Fruit fly (Drosophila melanogaster): ENCODE data around the gene Eig71Ei.

Gene Eig71Ei

dm6 chr3L:15697916-15698315 is 38.4 kb downstream of the Eig71Ei start:
- TF ChIP-seq h (optimal IDR thresholded peaks at IDR 0.05) (no peak), ttk (optimal IDR thresholded peaks at IDR 0.05) (no peak), insv (optimal IDR thresholded peaks at IDR 0.05) (no peak), Sin3A (optimal IDR thresholded peaks at IDR 0.05) (no peak), Myc (optimal IDR thresholded peaks at IDR 0.05) (no peak), psq (optimal IDR thresholded peaks at IDR 0.05) (no peak)

- TF ChIP-seq Myc (optimal IDR thresholded peaks at IDR 0.05), result no peak
- no peak for TF ChIP-seq insv (optimal IDR thresholded peaks at IDR 0.05)
- TF ChIP-seq Sin3A (optimal IDR thresholded peaks at IDR 0.05), result no peak
- TF ChIP-seq psq (optimal IDR thresholded peaks at IDR 0.05), result no peak
- TF ChIP-seq ttk (optimal IDR thresholded peaks at IDR 0.05), result no peak
- TF ChIP-seq h (optimal IDR thresholded peaks at IDR 0.05), result no peak
Observed at dm6 chr3L:15699626-15700337, 40.3 kb downstream of the Eig71Ei start, which contains the start of gene comm2. TSS of gene comm2 (minus strand) at chr3L:15699850.

- no peak for TF ChIP-seq psq (optimal IDR thresholded peaks at IDR 0.05)
- no peak for TF ChIP-seq Sin3A (optimal IDR thresholded peaks at IDR 0.05)
- TF ChIP-seq Myc (optimal IDR thresholded peaks at IDR 0.05), result no peak
- TF ChIP-seq ttk (optimal IDR thresholded peaks at IDR 0.05), result no peak
- TF ChIP-seq h (optimal IDR thresholded peaks at IDR 0.05), result no peak
- no peak for TF ChIP-seq insv (optimal IDR thresholded peaks at IDR 0.05)
Observed at dm6 chr3L:15700338-15700966, 40.9 kb downstream of the Eig71Ei start.

dm6 chr3L:15702191-15702590 is 42.7 kb downstream of the Eig71Ei start:
- TF ChIP-seq h (optimal IDR thresholded peaks at IDR 0.05) (no peak), psq (optimal IDR thresholded peaks at IDR 0.05) (no peak), Myc (optimal IDR thresholded peaks at IDR 0.05) (no peak), insv (optimal IDR thresholded peaks at IDR 0.05) (no peak), ttk (optimal IDR thresholded peaks at IDR 0.05) (no peak), Sin3A (optimal IDR thresholded peaks at IDR 0.05) (no peak)

DNA sequence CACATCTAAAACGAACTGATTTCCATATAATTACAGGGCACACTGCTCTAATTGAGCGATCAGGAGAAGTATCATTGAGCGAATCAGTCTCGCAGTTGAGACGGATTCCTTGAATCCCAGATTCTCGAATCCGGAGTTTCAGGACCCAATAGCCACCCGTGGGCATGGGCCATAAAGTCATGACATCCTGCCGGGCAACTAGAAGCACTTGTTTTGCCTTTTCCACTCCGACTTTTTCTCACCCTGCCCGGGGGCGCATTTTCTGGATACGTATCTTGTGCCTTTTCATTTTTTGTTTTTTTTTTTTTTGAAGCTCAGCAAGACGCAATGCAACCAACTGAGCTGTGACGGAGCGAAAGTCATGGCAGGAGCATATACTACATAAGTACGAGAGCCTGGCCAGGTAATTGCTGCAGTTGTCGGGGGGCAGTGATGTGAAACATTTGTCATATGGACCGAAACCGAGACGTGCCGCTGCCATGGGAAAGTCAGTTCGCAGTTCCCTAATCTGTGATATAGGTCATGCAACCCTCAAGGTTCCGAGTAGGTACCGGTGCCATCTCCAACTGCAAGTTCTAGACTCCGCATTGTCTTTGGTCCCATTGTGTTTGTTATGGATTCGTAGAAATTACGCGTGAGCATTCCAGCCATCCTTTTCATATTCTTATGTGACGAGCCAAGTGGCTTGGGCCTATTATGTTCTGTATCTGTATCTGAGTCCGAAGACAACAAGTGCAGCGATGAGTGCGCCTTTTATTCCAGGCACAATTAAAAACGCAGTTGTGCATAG is 44.0 kb downstream of the Eig71Ei start:
- TF ChIP-seq ttk (optimal IDR thresholded peaks at IDR 0.05) (no peak), insv (optimal IDR thresholded peaks at IDR 0.05) (no peak), Myc (optimal IDR thresholded peaks at IDR 0.05) (no peak), h (optimal IDR thresholded peaks at IDR 0.05) (no peak), Sin3A (optimal IDR thresholded peaks at IDR 0.05) (no peak), psq (optimal IDR thresholded peaks at IDR 0.05) (no peak)

DNA sequence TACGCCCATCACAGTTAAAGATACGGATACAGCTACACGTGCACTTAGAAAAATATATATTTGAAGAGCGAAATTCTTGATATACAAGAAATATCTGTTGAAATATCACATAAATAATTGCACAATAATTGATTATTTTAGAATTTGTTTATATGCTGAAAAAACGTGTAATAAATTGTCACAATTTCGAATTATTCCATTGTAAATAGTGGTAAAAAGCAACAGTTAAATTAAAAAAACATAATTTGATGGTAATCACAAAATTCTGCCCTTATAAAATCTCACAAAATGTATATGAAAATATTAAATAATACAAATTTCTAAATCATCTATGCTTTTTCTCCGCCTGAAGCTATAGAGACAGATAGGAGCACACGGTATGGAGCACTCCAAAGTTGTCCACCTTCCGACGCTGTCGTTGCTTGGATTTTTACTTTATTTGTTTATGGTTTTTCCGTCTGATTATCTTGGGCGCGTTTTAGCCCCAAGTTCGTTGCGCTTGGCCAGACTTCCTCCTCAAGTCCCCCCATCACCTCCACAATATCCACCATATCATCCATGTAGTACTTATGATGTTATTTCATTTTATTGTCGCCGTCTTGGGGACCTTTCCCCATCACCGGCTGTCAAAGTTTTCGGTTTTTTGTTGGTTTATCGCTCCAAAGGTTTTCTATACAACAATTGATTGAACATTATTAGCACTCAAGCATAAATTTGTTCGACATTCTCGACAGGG is 44.9 kb downstream of the Eig71Ei start:
- TF ChIP-seq Myc (optimal IDR thresholded peaks at IDR 0.05) (no peak), insv (optimal IDR thresholded peaks at IDR 0.05) (no peak), ttk (optimal IDR thresholded peaks at IDR 0.05) (no peak), h (optimal IDR thresholded peaks at IDR 0.05) (no peak), psq (optimal IDR thresholded peaks at IDR 0.05) (no peak), Sin3A (optimal IDR thresholded peaks at IDR 0.05) (no peak)

DNA sequence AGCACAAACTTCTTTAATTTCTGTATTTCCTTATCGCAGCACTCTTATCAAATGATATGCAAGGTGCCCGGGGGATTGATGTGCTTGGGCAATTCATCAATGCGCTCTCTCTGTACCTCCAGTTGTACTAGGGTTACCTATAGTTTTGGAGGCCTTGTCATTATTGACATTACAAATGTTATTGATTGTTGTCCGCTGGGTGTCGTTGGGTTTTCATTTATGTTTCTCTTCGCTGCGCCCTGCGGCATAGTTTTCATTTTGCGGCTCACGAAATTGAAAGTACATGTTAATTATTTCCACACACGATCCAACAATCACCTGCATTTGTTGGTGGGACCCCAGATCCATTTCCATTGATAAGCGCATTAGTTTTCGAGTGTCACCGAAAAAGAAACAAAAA is 46.7 kb downstream of the Eig71Ei start:
- no peak for TF ChIP-seq ttk (optimal IDR thresholded peaks at IDR 0.05)
- TF ChIP-seq Myc (optimal IDR thresholded peaks at IDR 0.05), result no peak
- TF ChIP-seq psq (optimal IDR thresholded peaks at IDR 0.05), result no peak
- no peak for TF ChIP-seq Sin3A (optimal IDR thresholded peaks at IDR 0.05)
- TF ChIP-seq insv (optimal IDR thresholded peaks at IDR 0.05), result no peak
- no peak for TF ChIP-seq h (optimal IDR thresholded peaks at IDR 0.05)

DNA sequence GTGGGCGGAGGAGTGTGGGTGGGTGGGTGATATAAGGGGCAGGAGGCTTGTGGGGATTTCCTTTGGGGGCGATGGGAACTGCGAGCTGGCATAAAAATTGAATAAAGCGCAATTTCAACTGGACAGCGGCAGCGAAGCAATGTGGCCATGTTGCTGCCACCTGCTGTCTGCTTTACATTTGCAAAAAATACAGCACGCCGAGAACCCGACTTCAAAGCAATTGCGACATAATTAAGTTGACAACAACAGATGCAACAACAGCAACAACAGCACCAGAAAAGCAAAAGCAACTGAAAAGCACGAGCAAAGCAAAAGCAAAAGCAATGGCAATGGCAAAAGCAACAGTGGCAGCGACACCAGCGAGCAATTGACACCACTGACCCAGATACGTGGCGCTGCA is 48.7 kb downstream of the Eig71Ei start:
- no peak for TF ChIP-seq h (optimal IDR thresholded peaks at IDR 0.05)

DNA sequence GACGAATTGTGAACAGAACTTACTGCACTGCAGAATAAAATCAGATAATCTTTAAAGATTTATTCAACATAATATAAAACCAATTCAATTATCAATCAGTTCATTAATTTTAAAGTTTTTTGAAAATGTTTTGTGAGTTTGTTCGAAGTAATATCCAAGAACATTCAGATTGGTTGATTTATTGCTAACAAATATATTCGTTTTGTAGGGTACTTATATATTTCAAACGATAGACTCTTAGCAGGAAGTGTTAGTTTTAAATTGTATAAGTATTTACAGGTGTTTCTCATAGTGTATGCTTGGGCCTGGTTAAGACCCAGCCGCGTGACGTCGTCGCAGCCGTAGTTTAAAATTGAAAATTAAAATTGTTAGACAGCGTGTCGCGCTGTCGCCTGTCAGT is 49.1 kb downstream of the Eig71Ei start:
- TF ChIP-seq ttk (optimal IDR thresholded peaks at IDR 0.05) (no peak), Myc (optimal IDR thresholded peaks at IDR 0.05) (no peak)
